Worm (Caenorhabditis elegans) whole organism, L4/young adult: ENCODE results near the gene mnp-1.

Experiments
- W03F9.2 ChIP-seq: fragments of 150-350 bp; optimal IDR thresholded peaks from 2 replicates; lab custom pipeline; 2014; ENCODE audit warnings: missing biosample characterization, missing genetic modification characterization
- dao-5 ChIP-seq: sonication (generic microtip); optimal IDR thresholded peaks from 2 replicates; lab custom pipeline; 2016; ENCODE audit warnings: missing genotype, missing genetic modification characterization, moderate library complexity, missing compliant biosample characterization
- him-1 ChIP-seq: sonication (generic microtip); optimal IDR thresholded peaks from 2 replicates; lab custom pipeline; 2016; ENCODE audit warnings: missing genotype, missing genetic modification reagents, missing genetic modification characterization, missing compliant biosample characterization

The mnp-1 gene

DNA sequence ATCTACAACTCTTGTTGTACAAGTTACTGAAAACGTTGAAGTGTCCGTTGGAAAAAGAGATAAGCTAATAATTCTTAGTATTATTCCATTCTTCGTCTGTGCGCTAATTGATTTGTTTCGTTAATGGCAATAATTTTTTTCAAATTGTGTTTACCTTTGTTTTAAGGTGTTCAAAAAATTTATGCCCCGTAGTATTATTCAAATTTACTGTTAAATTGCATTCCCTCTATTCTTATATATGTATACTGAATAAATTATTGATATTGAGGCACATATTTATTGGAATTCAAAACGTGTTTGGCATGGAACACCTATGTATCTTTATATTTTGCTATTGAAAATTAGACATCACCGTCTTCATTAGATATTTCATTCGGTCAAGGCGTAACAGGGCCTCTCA, 18.5 kb downstream of the mnp-1 start, which contains the start of gene pals-26:
Gene pals-26 (plus strand): TSS at position 301 of the 400 bp plus-strand sequence.
- no peak for TF ChIP-seq him-1 (tag; lab: Kevin White, UChicago)
- TF ChIP-seq dao-5 (tag; lab: Kevin White, UChicago): no peak
- no peak for TF ChIP-seq W03F9.2

DNA sequence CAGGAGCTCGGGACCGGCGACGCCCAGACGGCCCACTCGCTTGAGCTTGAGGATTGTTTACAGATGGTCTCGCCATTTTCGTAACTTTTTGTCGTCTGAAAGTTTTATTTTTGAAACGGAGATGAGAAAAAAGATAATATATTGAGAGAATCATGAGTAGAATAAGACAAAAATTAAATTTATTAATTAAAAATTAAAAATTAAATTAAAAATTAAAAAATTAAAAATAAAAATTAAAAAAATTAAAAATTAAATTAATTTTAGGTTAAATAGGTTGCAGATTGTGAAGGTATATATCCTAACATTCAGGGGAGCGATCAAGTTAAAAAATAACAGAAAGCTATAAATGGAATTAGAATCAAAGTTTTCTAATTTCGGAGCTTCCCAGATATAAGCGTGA, 23.3 kb downstream of the mnp-1 start, which contains the start of gene B0284.3:
Gene B0284.3 (minus strand): TSS at position 101 of the 400 bp plus-strand sequence.
- TF ChIP-seq W03F9.2: no peak
- TF ChIP-seq dao-5 (tag; lab: Kevin White, UChicago): no peak
- TF ChIP-seq him-1 (tag; lab: Kevin White, UChicago): no peak

DNA sequence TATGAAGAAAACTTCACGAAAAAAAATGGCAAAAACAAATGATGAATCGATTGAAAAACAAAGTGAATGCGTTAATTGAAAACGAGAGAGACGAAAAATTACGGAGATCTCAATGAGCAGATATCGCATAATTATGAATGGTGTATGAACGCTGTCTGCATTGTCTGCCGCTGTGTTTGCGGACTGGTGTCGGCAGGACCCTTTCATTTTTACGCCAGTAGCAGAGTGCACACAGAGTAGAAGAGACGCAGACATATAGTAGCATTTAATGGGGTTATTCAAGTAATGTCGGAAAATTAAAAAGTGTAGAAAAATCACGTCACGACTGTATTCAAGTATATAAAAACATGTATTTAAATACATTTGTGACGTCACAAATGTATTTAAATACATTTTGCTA, 24.4 kb downstream of the mnp-1 start:
- TF ChIP-seq W03F9.2 (no peak), dao-5 (tag; lab: Kevin White, UChicago) (no peak), him-1 (tag; lab: Kevin White, UChicago) (no peak)

DNA sequence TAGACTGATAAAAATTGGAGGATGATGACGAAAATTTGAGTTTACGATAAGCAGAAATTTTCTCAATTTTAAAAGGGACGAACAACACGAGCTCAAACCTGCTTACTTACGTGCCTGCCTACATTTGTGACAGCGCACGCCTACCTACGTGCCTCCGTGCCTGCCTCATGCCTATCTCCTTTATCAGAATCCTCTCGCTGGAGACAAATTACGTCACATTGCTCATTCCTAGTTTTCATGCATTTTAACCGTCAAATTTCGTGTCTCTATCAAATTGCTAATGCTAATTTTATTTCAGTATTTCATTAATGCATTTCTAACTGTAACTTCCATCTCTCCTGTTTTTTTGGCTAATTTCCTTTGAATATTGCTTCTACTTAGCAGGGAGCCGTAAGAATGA, 24.9 kb downstream of the mnp-1 start, which contains the start of gene pals-27:
Gene pals-27 (plus strand): TSS at position 301 of the 400 bp plus-strand sequence.
- no peak for TF ChIP-seq dao-5 (tag; lab: Kevin White, UChicago)
- no peak for TF ChIP-seq W03F9.2
- no peak for TF ChIP-seq him-1 (tag; lab: Kevin White, UChicago)

DNA sequence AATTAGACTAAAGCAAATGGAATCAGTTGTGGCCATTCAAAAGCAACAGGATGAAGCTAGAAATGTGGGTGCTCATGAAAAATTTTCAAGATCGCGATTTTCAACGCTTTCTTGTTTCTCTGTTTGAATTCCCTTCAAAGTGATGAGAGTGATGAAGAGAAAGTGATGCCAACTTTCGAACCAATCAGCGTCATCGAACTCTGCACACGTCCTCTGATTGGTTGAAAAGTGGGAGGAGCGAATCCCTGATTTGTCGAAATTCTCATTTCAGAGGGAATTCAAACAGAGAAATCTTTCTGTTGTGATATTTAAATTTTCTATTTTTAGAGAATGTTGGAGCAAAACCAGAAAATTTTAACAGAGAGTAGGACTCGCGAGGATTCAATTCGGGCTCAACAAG, 25.7 kb downstream of the mnp-1 start:
- TF ChIP-seq dao-5 (tag; lab: Kevin White, UChicago) (no peak), W03F9.2 (no peak), him-1 (tag; lab: Kevin White, UChicago) (no peak)

DNA sequence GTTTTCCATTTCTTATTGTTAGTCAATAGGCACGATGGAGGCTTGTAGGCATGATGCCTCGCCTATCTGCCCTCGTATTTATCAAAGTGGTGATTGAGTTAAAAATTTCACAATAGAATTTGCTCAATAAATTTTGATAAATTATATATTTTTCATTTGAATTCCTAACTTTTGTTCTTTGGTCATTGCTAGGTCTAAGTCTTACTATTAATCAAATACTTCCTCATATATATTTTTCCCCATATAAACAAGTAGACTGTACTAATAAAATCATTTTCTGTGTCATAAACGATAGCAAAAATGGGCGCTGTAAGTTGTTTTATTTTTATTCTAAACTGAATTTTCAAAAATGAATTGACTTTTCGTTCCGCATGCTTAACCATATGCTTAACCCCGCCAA, 28.1 kb downstream of the mnp-1 start, which contains the start of gene pals-28:
Gene pals-28 (plus strand): TSS at position 301 of the 400 bp plus-strand sequence.
- TF ChIP-seq W03F9.2 (no peak), dao-5 (tag; lab: Kevin White, UChicago) (no peak), him-1 (tag; lab: Kevin White, UChicago) (no peak)

DNA sequence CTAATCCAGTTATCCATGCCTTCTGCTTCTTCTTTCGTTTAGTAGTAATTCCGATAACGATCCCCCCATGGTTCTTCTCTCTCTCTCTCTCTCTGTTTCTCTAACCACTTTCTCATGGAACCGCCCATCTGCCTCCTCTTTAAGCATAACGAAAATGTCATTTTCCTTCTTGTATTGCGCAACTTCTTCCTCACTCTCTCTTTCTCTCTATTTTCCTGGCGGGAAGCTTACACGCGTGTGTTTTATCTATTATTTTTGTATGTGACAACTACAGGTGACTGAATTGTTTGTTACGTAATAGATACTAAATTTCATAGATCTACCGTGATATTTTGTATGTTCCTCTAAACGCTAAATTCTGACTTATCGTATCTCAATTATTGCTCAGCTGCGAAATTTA, 34.0 kb downstream of the mnp-1 start:
- TF ChIP-seq him-1 (tag; lab: Kevin White, UChicago): no peak
- no peak for TF ChIP-seq W03F9.2
- no peak for TF ChIP-seq dao-5 (tag; lab: Kevin White, UChicago)

DNA sequence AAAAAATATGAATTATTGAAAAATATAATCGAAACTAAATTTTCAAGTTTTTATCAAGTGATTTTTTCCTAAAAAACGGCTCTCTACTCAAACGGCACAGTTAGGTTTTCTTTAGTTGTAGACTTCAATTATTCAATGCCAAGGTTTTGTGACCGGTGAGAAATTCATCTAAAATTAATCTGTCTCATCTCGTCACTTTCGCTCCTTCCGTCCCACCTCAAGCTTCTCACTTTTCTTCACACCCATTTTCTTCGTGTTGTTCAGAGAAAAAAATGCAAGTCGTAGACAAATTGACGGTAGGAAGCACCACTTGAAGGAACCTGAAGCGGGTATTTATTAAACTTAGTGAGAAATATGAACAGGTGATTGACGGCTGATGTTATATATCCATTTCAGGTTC, 34.9 kb downstream of the mnp-1 start:
- TF ChIP-seq W03F9.2 (no peak), him-1 (tag; lab: Kevin White, UChicago) (no peak), dao-5 (tag; lab: Kevin White, UChicago) (no peak)

DNA sequence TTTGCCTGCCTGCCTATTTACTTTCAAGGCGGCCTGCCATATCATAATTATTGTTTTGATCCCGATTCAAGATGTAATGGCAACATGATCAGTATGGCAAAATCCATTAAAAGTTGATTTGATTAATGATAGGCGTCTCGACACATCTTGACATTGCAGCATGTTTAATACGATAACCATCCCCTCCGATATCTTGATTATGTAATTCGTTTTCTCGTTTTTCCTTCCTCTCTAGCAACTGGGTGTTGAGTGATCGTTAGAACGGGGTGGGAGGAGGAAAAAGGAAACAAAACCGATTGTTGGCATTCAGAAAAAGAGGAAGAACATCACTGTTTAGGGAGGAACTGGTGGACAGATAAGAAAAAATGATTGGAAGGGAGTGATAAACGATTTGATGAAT, 35.5 kb downstream of the mnp-1 start:
- TF ChIP-seq W03F9.2 (no peak), him-1 (tag; lab: Kevin White, UChicago) (no peak), dao-5 (tag; lab: Kevin White, UChicago) (no peak)

DNA sequence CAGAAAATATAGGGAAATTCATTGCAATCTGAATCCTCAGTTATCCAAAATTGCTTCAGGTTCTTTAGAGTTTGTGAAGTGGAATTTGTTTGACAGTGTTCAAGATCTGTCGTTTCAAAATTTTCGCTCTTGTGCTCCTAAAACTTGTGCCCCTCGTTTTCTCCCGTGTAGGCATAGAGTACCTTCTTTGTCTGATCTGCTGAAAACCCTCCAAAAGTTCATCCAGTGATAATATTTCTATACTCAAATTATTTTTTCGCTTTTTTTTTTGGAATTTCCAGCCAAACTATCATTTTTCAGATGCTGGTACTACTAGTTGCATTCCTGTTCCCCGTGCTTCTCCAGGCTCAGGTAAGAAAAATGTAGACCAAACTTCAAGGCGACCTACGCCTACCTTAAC, 38.1 kb downstream of the mnp-1 start, which contains the start of gene R07E5.4:
Gene R07E5.4 (plus strand): TSS at position 301 of the 400 bp plus-strand sequence.
- TF ChIP-seq dao-5 (tag; lab: Kevin White, UChicago) (no peak), W03F9.2 (no peak), him-1 (tag; lab: Kevin White, UChicago) (no peak)

DNA sequence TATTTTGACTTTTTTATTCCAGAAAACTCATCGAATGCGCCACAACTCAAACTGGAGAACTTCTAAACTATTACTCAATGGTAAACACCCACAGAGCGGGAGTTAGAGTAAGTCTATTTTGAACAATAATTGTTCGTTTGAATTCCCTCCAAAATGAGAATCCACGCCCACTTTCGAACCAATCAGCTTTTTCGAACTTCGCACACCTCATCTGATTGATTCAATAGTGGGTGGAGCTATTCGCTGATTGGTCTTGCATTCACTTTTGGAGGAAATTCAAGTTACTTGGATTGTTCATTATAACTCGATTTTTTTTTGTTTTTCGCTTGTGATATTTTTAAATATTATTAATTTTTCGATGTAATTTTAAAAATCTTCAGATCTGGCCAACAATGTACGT, 39.5 kb downstream of the mnp-1 start:
- TF ChIP-seq W03F9.2 (no peak), him-1 (tag; lab: Kevin White, UChicago) (no peak), dao-5 (tag; lab: Kevin White, UChicago) (no peak)

DNA sequence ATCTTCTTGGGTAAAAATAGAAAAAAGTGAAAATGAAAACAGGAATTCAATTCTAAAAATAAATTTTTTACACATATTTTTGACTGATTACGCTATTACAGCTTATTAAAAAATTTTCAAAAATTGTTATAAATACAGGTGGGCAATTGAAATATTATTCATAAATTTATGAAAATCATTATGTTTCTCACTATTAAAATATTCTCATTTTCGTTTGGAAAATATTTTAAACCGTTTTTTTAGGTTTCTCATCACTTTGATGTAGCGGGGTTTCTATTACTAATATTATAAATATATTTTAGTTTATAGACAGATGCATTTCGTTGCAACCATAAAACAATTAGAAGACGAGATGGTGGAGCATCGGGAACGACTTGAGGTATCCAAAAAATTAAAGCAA, 40.7 kb downstream of the mnp-1 start, which contains the start of gene R07E5.5:
Gene R07E5.5 (plus strand): TSS at position 301 of the 400 bp plus-strand sequence.
- no peak for TF ChIP-seq dao-5 (tag; lab: Kevin White, UChicago)
- TF ChIP-seq him-1 (tag; lab: Kevin White, UChicago): no peak
- TF ChIP-seq W03F9.2: no peak

DNA sequence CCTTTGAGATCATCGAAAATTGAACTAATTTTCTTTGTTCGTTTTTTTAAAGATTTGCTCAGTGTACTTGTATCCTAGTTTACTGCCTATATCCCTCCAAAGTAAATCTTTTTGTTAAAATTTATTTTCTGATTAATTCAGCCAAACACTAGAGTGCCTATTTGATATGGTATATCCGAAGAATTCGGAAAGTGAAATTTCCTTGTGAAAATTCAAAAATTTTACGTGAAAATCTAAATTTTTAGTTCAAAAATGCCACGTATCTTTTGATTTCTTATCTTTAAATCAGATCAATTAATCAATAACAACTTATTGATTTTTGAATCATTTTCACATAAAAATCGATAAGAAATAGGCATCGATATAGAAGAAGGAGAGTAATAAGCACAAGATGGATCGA, 42.1 kb downstream of the mnp-1 start, which contains the start of gene R07E5.6:
Gene R07E5.6 (plus strand): TSS at position 301 of the 400 bp plus-strand sequence.
- TF ChIP-seq dao-5 (tag; lab: Kevin White, UChicago): no peak
- TF ChIP-seq W03F9.2: no peak
- TF ChIP-seq him-1 (tag; lab: Kevin White, UChicago): no peak

DNA sequence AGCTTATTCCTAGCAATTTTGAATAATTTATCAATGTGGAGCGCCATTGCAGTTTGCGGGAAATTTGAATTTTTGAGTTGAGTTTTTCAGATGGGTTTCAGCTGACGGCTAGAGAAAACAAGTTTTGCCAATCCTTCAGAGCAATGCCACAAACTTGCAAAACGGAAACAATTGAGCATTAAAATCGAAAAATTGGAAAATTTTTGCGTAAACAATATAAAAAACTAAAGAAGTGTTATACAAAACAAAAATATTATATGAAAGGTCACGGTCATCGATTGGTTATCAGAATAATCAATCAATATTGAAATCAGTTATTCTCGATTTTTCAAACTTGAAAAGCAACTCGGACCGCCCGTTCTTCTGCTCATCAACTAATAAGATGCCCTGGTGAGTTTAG, 44.7 kb downstream of the mnp-1 start, which contains the start of gene R07E5.15:
Gene R07E5.15 (plus strand): TSS at position 301 of the 400 bp plus-strand sequence.
- TF ChIP-seq dao-5 (tag; lab: Kevin White, UChicago) (no peak), him-1 (tag; lab: Kevin White, UChicago) (no peak), W03F9.2 (no peak)

DNA sequence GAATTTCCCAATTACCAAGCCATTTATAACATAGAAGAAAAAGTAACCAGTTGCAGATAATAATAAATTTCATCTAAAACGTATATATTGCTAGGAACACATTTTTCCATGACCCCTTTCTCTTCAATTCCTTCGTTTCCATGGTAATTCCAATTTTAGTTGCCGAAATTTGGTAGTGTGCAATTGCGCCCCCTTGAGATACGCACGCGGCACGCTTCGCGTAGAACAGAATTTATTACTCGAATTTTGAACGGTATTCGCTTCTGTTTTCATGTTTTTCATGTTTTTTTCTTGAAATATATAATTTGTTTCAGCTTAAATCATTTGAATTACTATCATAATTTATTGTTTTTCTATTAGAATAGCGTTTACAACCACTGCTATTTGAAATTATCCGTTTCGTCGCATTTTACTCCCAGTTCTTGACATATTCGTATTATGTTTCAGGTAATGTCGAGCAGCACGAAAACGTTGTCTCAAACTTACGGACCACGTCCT, 48.0 kb downstream of the mnp-1 start, which contains the start of the genes R07E5.17 and snfc-5:
Gene R07E5.17 (minus strand): TSS at position 98 of the 498 bp plus-strand sequence.
Gene snfc-5 (plus strand): TSS at position 448 of the 498 bp plus-strand sequence.
- no peak for TF ChIP-seq W03F9.2
- TF ChIP-seq him-1 (tag; lab: Kevin White, UChicago): no peak
- TF ChIP-seq dao-5 (tag; lab: Kevin White, UChicago): no peak
